Worm (Caenorhabditis elegans): ENCODE results near the gene C52E2.5.

- TF ChIP-seq W03F9.2 (tag; optimal IDR thresholded peaks at IDR 0.05) = no peak
- TF ChIP-seq dao-5 (tag; optimal IDR thresholded peaks at IDR 0.05) = no peak
- no peak for TF ChIP-seq him-1 (tag; optimal IDR thresholded peaks at IDR 0.05)
Measured at ce11 chrII:1850840-1851294, 8.1 kb upstream of the C52E2.5 start, which contains the start of gene C52E2.3.

All from whole organism, L4/young adult.